Fruit fly (Drosophila melanogaster) whole organism: ENCODE results near the gene Wee1.

Source experiments
- CG8478 ChIP-seq: fragments of >200 bp; optimal IDR thresholded peaks from 2 replicates; lab custom pipeline; 2018; ENCODE audit warnings: inconsistent platforms
- Dll ChIP-seq: fragments of >200 bp; optimal IDR thresholded peaks from 2 replicates; lab custom pipeline; 2017
- EcR ChIP-seq, 2 experiments: fragments of >200 bp; optimal IDR thresholded peaks; 2 replicates each; lab custom pipeline; 2017; ENCODE audit warnings: missing biosample characterization in 2 of 2, missing genetic modification characterization in 2 of 2, missing genetic modification reagents in 2 of 2
- pan ChIP-seq: fragments of >200 bp; optimal IDR thresholded peaks from 2 replicates; lab custom pipeline; 2017
- psq ChIP-seq: fragments of >200 bp; optimal IDR thresholded peaks from 2 replicates; lab custom pipeline; 2017
- usp ChIP-seq: fragments of >200 bp; optimal IDR thresholded peaks from 2 replicates; lab custom pipeline; 2017; ENCODE audit warnings: missing biosample characterization, missing genetic modification characterization, mixed read lengths

The Wee1 gene

DNA sequence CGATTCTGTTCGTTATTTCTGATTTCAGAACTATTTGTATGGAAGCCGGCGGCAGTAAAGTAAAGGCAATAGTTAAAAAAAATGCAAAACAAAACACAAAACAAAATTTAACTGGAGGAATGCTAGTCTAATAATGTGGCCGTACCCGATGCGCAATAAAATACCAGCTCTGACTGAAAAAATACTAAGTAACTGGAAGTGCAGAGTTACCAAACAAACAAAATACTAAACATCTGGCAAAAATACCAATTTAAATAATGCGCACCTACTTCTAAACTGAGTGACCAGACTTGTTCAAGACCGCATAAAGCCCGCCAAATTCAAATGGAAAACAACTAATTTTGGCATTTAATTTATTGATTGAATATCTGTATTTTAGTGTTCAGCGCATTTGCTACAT, at the start of gene Wee1:
Gene Wee1, minus strand, starts transcription at position 175 of the 400 bp plus-strand sequence.
- TF ChIP-seq psq (lab: Kevin White, UChicago) (no peak), CG8478 (lab: Kevin White, UChicago) (no peak), pan (lab: Kevin White, UChicago) (no peak), Dll (no peak), usp (GFP tag; lab: Kevin White, UChicago) (no peak), EcR (GFP tag; optimal IDR thresholded peaks at IDR 0.05; lab: Kevin White, UChicago) (no peak)

DNA sequence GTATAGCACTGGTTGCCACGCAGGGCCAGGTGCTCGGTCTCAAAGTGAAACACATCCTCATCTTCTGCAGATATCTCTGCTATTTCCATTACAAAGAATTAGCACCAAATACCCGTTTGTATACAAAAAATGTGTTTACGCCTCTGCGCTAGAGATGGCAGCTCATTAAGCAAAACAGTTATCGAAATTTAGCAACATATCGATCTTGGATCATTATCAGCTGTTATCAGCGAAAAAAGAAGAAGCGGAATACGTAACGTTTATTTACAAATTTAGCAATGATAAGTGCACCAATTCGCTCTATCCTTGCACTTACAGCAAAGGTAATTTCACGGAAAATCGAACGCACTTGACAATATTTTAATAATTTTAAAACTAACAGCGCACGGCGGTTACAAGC, 46.2 kb upstream of the Wee1 start, which contains the start of the genes Atac1 and Hmgcl:
Gene Atac1, minus strand, starts transcription at position 164 of the 400 bp plus-strand sequence.
Gene Hmgcl, plus strand, starts transcription at position 213 of the 400 bp plus-strand sequence.
- TF ChIP-seq EcR (GFP tag; optimal IDR thresholded peaks at IDR 0.05; lab: Kevin White, UChicago) (no peak), pan (lab: Kevin White, UChicago) (no peak), usp (GFP tag; lab: Kevin White, UChicago) (no peak), CG8478 (lab: Kevin White, UChicago) (no peak), psq (lab: Kevin White, UChicago) (no peak), Dll (no peak)

DNA sequence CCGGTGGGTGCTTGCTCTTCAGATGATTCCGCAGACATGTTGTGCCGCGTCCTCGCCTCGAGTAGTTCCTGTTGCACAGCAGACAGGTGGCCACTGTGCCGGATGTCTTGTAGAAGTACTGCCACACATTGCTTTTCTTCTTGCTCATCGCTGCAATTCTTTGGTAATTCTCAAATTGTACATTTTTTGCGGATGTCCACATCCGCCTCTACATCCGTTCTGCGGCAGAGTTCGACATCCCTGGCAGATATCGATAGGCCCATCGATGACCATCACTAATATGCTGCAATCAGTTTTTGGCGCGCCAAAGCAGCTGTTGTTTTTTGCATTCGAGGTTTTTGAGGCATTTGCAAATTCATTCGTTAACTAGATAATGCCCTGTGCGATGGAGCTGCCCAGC, 42.8 kb upstream of the Wee1 start, which contains the start of the genes CG13775 and CG3430:
Gene CG13775, minus strand, starts transcription at position 226 of the 400 bp plus-strand sequence.
Gene CG3430, plus strand, starts transcription at position 284 of the 400 bp plus-strand sequence.
- TF ChIP-seq psq (lab: Kevin White, UChicago): no peak
- no peak for TF ChIP-seq usp (GFP tag; lab: Kevin White, UChicago)
- no peak for TF ChIP-seq Dll
- TF ChIP-seq CG8478 (lab: Kevin White, UChicago): no peak
- no peak for TF ChIP-seq pan (lab: Kevin White, UChicago)
- TF ChIP-seq EcR (GFP tag; optimal IDR thresholded peaks at IDR 0.05; lab: Kevin White, UChicago): no peak

DNA sequence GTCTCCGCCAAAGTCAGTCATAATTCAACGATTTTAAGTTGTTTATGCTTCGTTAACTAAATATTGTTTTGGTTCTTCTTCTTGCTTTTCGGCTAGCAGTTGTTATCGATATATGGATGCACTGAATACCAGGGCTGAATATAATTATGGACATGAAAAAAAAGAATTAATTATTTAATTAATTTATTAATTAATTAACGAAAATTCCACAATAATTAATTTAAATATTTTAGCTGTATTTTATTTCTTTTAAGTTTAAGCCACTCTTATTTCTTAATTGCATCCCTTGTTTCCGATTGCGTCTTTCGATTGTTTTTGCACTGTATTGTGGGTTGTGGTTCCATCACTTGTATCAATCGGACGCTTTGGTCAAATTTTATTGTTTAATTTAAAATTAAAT, 36.2 kb upstream of the Wee1 start, which contains the start of the genes Gas41 and SA1:
Gene Gas41, minus strand, starts transcription at position 112 of the 400 bp plus-strand sequence.
Gene SA1, plus strand, starts transcription at position 326 of the 400 bp plus-strand sequence.
- no peak for TF ChIP-seq pan (lab: Kevin White, UChicago)
- no peak for TF ChIP-seq usp (GFP tag; lab: Kevin White, UChicago)
- no peak for TF ChIP-seq EcR (GFP tag; optimal IDR thresholded peaks at IDR 0.05; lab: Kevin White, UChicago)
- no peak for TF ChIP-seq psq (lab: Kevin White, UChicago)

DNA sequence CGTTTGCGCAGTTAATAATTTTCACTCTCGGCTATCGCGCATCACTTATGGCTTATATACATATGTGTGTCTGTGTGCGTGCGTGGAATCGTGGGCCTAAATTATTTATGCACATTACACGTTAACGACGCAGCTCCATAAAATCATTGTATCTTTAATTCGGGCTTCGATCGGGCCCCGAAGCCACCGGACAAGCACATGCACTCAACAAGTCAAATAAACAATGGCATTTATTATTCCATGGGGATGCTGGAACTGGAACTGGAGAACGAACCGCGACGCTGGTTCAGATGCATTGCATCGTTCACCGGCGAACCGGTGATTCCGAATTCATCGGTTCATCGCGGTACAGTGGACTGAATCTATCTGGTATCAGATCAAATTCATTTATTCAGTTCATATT, 34.6 kb upstream of the Wee1 start, which contains the start of gene ihog:
Gene ihog, minus strand, starts transcription at position 269 of the 403 bp plus-strand sequence.
- TF ChIP-seq psq (lab: Kevin White, UChicago) (no peak), usp (GFP tag; lab: Kevin White, UChicago) (no peak), Dll (no peak), EcR (GFP tag; optimal IDR thresholded peaks at IDR 0.05; lab: Kevin White, UChicago) (no peak), CG8478 (lab: Kevin White, UChicago) (no peak)

DNA sequence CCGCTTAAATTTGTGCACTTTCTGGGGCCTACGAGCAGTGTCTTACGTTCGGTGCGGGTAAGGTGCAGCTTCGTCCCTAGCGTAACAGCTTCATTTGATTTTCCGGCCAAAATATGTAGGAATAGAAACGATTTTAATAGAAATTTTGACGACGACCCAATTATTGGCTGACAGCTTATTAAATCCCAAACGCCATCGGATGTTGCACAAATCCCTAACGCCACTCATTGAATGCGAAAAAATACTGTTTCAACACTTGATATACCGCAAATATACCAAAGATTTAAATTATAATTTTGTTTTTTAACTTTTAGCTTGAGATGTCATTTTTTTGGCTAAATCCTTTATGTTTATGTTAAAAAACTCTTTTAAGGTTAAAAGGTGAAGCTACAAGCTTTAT, 31.1 kb upstream of the Wee1 start, which contains the start of gene Fgop2:
Gene Fgop2, minus strand, starts transcription at position 202 of the 400 bp plus-strand sequence.
- no peak for TF ChIP-seq usp (GFP tag; lab: Kevin White, UChicago)
- TF ChIP-seq CG8478 (lab: Kevin White, UChicago): no peak
- no peak for TF ChIP-seq EcR (GFP tag; optimal IDR thresholded peaks at IDR 0.05; lab: Kevin White, UChicago)
- no peak for TF ChIP-seq psq (lab: Kevin White, UChicago)
- no peak for TF ChIP-seq Dll
- TF ChIP-seq pan (lab: Kevin White, UChicago): no peak

DNA sequence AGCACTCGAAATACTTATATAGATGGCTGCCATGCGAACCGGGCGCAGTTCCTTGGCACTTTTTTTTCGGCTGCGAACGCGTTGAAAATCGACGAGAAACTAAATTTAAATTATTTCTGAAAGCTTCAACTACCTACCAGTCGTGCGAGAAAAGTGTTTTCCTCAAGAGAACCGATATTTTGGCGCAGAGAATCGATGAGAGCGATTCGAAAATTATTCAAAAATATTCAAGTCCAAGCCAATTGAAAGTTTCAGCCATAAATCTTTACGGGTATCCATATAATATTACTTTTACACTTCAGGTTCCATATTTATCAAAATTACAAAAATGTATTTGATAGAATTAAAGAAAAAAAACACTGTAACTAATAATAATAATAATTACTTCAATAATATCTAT, 28.8 kb upstream of the Wee1 start, which contains the start of gene CG18304:
Gene CG18304, minus strand, starts transcription at position 101 of the 400 bp plus-strand sequence.
- no peak for TF ChIP-seq usp (GFP tag; lab: Kevin White, UChicago)
- no peak for TF ChIP-seq pan (lab: Kevin White, UChicago)
- TF ChIP-seq EcR (GFP tag; optimal IDR thresholded peaks at IDR 0.05; lab: Kevin White, UChicago): no peak

DNA sequence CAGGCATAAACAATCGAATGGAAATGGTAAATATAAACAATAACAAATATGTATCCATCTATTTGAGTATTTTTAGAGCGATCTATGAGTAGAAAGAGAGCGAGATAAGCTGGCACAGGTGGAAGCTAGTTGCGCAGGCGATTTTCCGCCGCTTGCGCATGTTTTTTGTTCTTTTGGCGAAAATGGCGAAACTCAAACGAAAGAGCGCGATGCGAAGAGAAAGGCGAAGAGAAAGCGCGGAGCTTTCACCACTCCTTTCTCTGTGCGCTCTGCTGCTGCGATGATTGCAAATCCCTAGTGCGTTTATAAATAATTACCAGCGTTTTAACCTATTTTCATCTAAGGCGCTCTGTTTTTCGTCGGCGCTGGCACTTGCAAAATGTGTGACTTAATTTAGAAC, 27.8 kb upstream of the Wee1 start:
- TF ChIP-seq pan (lab: Kevin White, UChicago) (no peak), usp (GFP tag; lab: Kevin White, UChicago) (no peak), Dll (no peak), psq (lab: Kevin White, UChicago) (no peak), CG8478 (lab: Kevin White, UChicago) (no peak), EcR (GFP tag; optimal IDR thresholded peaks at IDR 0.05; lab: Kevin White, UChicago) (no peak)

DNA sequence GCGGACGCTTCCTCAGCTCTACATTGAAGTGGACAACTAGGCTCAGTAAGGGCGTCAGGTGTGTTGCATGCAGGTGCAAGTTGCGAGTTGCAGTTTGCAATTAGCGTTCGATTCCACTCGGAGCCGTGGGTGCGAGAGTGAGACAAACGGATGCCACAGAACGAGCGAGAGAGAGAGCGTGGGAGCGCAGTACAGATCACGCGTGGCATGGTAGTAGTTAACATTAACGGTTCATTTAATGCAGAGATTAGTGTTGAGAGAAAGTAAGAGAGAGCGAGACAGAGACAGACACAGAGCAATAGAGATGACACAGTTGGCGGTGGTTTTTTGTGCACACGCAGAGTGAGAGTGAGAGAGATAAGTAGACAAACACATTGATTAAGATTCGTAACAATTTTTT, 25.8 kb upstream of the Wee1 start:
- TF ChIP-seq EcR (GFP tag; optimal IDR thresholded peaks at IDR 0.05; lab: Kevin White, UChicago) (no peak), Dll (no peak), usp (GFP tag; lab: Kevin White, UChicago) (no peak), pan (lab: Kevin White, UChicago) (no peak), psq (lab: Kevin White, UChicago) (no peak), CG8478 (lab: Kevin White, UChicago) (no peak)

DNA sequence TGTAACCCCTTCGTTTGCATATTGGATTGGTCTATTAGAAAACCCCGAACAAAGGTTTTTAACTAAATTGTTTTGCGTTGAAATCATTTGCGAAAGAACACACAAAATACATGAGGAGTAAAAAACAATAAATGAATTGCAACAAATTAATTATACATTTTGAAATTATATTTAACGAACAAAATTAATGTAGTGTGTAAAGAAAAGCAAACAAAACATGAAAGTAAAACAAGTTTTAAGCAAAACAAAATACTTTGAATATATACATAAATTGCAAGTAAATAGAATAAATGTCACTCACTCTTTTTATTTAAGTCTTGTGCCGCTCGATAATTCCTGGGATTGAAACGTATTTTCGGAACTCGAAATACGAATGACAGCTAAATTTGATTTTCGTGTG, 17.9 kb upstream of the Wee1 start, which contains the start of gene CG43232:
Gene CG43232, plus strand, starts transcription at position 301 of the 400 bp plus-strand sequence.
- TF ChIP-seq psq (lab: Kevin White, UChicago) (no peak), CG8478 (lab: Kevin White, UChicago) (no peak), pan (lab: Kevin White, UChicago) (no peak), usp (GFP tag; lab: Kevin White, UChicago) (no peak), Dll (no peak), EcR (GFP tag; optimal IDR thresholded peaks at IDR 0.05; lab: Kevin White, UChicago) (no peak)

DNA sequence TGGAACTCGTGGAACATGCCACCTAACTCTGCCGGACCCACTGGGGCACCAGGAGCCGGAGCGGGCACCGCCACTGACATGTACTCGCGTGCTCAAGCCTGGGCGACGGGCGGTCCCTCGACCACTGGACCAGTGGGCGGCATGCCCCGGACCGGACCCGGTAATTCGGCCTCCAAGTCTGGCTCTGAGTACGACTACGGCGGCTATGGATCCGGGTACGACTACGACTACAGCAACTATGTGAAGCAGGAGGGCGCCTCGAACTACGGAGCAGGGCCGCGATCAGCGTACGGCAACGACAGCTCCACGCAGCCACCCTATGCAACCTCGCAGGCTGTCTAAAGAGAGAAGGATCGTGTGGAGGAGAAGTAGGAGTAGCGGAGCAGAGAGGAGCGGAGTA, 11.2 kb upstream of the Wee1 start:
- TF ChIP-seq Dll (no peak), pan (lab: Kevin White, UChicago) (no peak), psq (lab: Kevin White, UChicago) (no peak), usp (GFP tag; lab: Kevin White, UChicago) (no peak), EcR (GFP tag; optimal IDR thresholded peaks at IDR 0.05; lab: Kevin White, UChicago) (no peak)
